5 fruit fly cellular contexts compared by ENCODE assay signal in the genomic region with DNA sequence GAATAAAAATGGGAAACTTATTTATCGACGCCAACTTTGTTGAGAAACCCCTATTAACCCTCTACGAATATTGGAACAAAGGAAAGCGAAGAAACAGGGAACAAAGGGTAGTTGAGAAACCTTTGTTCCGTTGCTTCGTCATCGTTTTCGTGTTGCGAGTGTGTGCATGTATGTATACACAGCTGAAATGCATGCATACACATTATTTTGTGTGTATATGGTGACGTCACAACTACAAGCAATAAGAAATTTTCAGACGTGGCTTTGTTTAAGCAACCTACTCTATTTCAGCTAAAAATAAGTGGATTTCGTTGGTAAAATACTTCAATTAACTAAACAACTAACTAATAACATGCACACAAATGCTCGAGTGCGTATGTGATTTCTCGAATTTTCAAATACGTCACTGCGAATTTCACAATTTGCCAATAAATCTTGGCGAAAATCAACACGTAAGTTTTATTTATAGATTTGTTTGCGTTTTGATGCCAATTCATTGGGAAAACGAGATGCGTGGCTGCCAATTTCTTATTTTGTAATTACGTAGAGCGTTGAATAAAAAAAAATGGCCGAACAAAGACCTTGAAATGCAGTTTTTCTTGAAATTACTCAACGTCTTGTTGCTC.
TF ChIP-seq lines count a peak whose summit lies in the region.

No protein-coding gene starts in this region.

- TF ChIP-seq CTCF in whole organism, embryonic (GFP tag; optimal IDR thresholded peaks at IDR 0.05; lab: Kevin White, UChicago): no peak

TF ChIP-seq in whole organism, adult, 20 proteins besides CTCF, POLR2A, EP300 and RAD21:
- TF ChIP-seq CG5204 (GFP tag; optimal IDR thresholded peaks at IDR 0.05; lab: Kevin White, UChicago): peak; percentile 10
- TF ChIP-seq Clk (GFP tag; optimal IDR thresholded peaks at IDR 0.05; lab: Kevin White, UChicago): peak; percentile 1
- peak; percentile 95 for TF ChIP-seq kay (GFP tag; lab: Kevin White, UChicago; ENCODE audit: borderline replicate concordance)
- no peak for TF ChIP-seq CG7101 (tag; optimal IDR thresholded peaks at IDR 0.05; lab: Kevin White, UChicago)
- peak; percentile 22 for TF ChIP-seq Mnt (GFP tag; optimal IDR thresholded peaks at IDR 0.05; lab: Kevin White, UChicago)
- TF ChIP-seq Crg-1 (GFP tag; optimal IDR thresholded peaks at IDR 0.05; lab: Kevin White, UChicago): peak; percentile 4
- TF ChIP-seq tj (GFP tag; optimal IDR thresholded peaks at IDR 0.05; lab: Kevin White, UChicago): peak; percentile 87
- no peak for TF ChIP-seq CG11617 (GFP tag; optimal IDR thresholded peaks at IDR 0.05; lab: Kevin White, UChicago)
- TF ChIP-seq ovo (GFP tag; optimal IDR thresholded peaks at IDR 0.05; lab: Kevin White, UChicago): no peak
- TF ChIP-seq CG12768 (GFP tag; optimal IDR thresholded peaks at IDR 0.05; lab: Kevin White, UChicago): peak; percentile 67

TF ChIP-seq in whole organism, embryonic, 481 proteins besides CTCF, POLR2A, EP300 and RAD21 (continues in another document):
- no peak for TF ChIP-seq CG6689 (GFP tag; IDR thresholded peaks at IDR 0.05; lab: Robert Waterston, UW)
- TF ChIP-seq CG17361 (GFP tag; IDR thresholded peaks at IDR 0.05; lab: Robert Waterston, UW): no peak
- TF ChIP-seq Elba2 (GFP tag; optimal IDR thresholded peaks at IDR 0.05; lab: Kevin White, UChicago): peak; percentile 46
- peak; percentile 35 for TF ChIP-seq CG12769 (tag; optimal IDR thresholded peaks at IDR 0.05; lab: Kevin White, UChicago)
- TF ChIP-seq CG11504 (tag; optimal IDR thresholded peaks at IDR 0.05; lab: Kevin White, UChicago): peak; percentile 64
- TF ChIP-seq YL-1 (GFP tag; optimal IDR thresholded peaks at IDR 0.05; lab: Kevin White, UChicago): peak; percentile 97
- TF ChIP-seq wek (GFP tag; optimal IDR thresholded peaks at IDR 0.05; lab: Kevin White, UChicago): peak; percentile 27
- peak; percentile 76 for TF ChIP-seq psq (GFP tag; optimal IDR thresholded peaks at IDR 0.05; lab: Kevin White, UChicago)
- TF ChIP-seq CG8290 (GFP tag; optimal IDR thresholded peaks at IDR 0.05; lab: Kevin White, UChicago): no peak
- peak in 1 of 2 experiments; percentile 4 for TF ChIP-seq CG8290 (tag; optimal IDR thresholded peaks at IDR 0.05; lab: Kevin White, UChicago)
- peak; percentile 14 for TF ChIP-seq kay (GFP tag; optimal IDR thresholded peaks at IDR 0.05; lab: Kevin White, UChicago)
- TF ChIP-seq CG17385 (GFP tag; optimal IDR thresholded peaks at IDR 0.05; lab: Kevin White, UChicago): no peak
- peak in 1 of 2 experiments; percentile 41 for TF ChIP-seq Pdp1 (GFP tag; optimal IDR thresholded peaks at IDR 0.05; lab: Kevin White, UChicago)
- peak; percentile 84 for TF ChIP-seq cg (GFP tag; optimal IDR thresholded peaks at IDR 0.05; lab: Kevin White, UChicago)
- no peak for TF ChIP-seq CG2875 (GFP tag; optimal IDR thresholded peaks at IDR 0.05; lab: Kevin White, UChicago)
- peak; percentile 3 for TF ChIP-seq ems (GFP tag; optimal IDR thresholded peaks at IDR 0.05; lab: Kevin White, UChicago)
- TF ChIP-seq sens (GFP tag; lab: Kevin White, UChicago): peak; percentile 62
- TF ChIP-seq CG15479 (GFP tag; optimal IDR thresholded peaks at IDR 0.05; lab: Kevin White, UChicago): no peak

TF ChIP-seq in whole organism, prepupa, 60 proteins besides CTCF, POLR2A, EP300 and RAD21 (continues in another document):
- TF ChIP-seq CG8119 (GFP tag; IDR thresholded peaks at IDR 0.05; lab: Robert Waterston, UW): no peak
- TF ChIP-seq CG15336 (GFP tag; IDR thresholded peaks at IDR 0.05; lab: Robert Waterston, UW): no peak
- no peak for TF ChIP-seq Hr38 (GFP tag; optimal IDR thresholded peaks at IDR 0.05; lab: Kevin White, UChicago)
- no peak for TF ChIP-seq CG16779 (tag; optimal IDR thresholded peaks at IDR 0.05; lab: Kevin White, UChicago)
- no peak for TF ChIP-seq CG34406 (GFP tag; optimal IDR thresholded peaks at IDR 0.05; lab: Kevin White, UChicago)
- no peak for TF ChIP-seq esn (GFP tag; optimal IDR thresholded peaks at IDR 0.05; lab: Kevin White, UChicago)
- TF ChIP-seq CG11294 (GFP tag; IDR thresholded peaks at IDR 0.05; lab: Robert Waterston, UW): no peak
- peak; percentile 51 for TF ChIP-seq CG6276 (GFP tag; optimal IDR thresholded peaks at IDR 0.05; lab: Kevin White, UChicago)
- no peak for TF ChIP-seq CG3919 (GFP tag; optimal IDR thresholded peaks at IDR 0.05; lab: Kevin White, UChicago)
- TF ChIP-seq Sox15 (GFP tag; optimal IDR thresholded peaks at IDR 0.05; lab: Kevin White, UChicago): no peak
- TF ChIP-seq CG8319 (GFP tag; optimal IDR thresholded peaks at IDR 0.05; lab: Kevin White, UChicago): no peak
- TF ChIP-seq ss (GFP tag; optimal IDR thresholded peaks at IDR 0.05; lab: Kevin White, UChicago): peak; percentile 42 to 62
- no peak for TF ChIP-seq Sox102F (GFP tag; optimal IDR thresholded peaks at IDR 0.05; lab: Kevin White, UChicago)
- no peak for TF ChIP-seq salr (GFP tag; optimal IDR thresholded peaks at IDR 0.05; lab: Kevin White, UChicago)
- TF ChIP-seq Ets21C (GFP tag; optimal IDR thresholded peaks at IDR 0.05; lab: Kevin White, UChicago): no peak
- no peak for TF ChIP-seq Ets96B (tag; optimal IDR thresholded peaks at IDR 0.05; lab: Kevin White, UChicago)
- TF ChIP-seq Hr4 (GFP tag; optimal IDR thresholded peaks at IDR 0.05; lab: Kevin White, UChicago): no peak
- TF ChIP-seq CG6808 (GFP tag; optimal IDR thresholded peaks at IDR 0.05; lab: Kevin White, UChicago): peak; percentile 60
- TF ChIP-seq dsx (GFP tag; optimal IDR thresholded peaks at IDR 0.05; lab: Kevin White, UChicago; ENCODE audit: poor library complexity, severe bottlenecking): peak; percentile 69
- TF ChIP-seq dac (GFP tag; optimal IDR thresholded peaks at IDR 0.05; lab: Kevin White, UChicago): no peak

TF ChIP-seq in whole organism, pupa, 21 proteins besides CTCF, POLR2A, EP300 and RAD21:
- TF ChIP-seq rn (GFP tag; IDR thresholded peaks at IDR 0.05; lab: Robert Waterston, UW) (no peak), CG34367 (tag; optimal IDR thresholded peaks at IDR 0.05; lab: Kevin White, UChicago) (peak; percentile 7), CG13204 (GFP tag; optimal IDR thresholded peaks at IDR 0.05; lab: Kevin White, UChicago) (peak; percentile 5), gl (tag; optimal IDR thresholded peaks at IDR 0.05; lab: Kevin White, UChicago) (peak; percentile 67), CG8301 (tag; optimal IDR thresholded peaks at IDR 0.05; lab: Kevin White, UChicago) (peak; percentile 14)

TF ChIP-seq in whole organism, wandering third instar larva, 38 proteins besides CTCF, POLR2A, EP300 and RAD21 (continues in another document):
- TF ChIP-seq sage (GFP tag; optimal IDR thresholded peaks at IDR 0.05; lab: Kevin White, UChicago): no peak
- no peak for TF ChIP-seq fru (GFP tag; optimal IDR thresholded peaks at IDR 0.05; lab: Kevin White, UChicago)
- no peak for TF ChIP-seq Sp1 (GFP tag; optimal IDR thresholded peaks at IDR 0.05; lab: Kevin White, UChicago)
- no peak for TF ChIP-seq CrebA (GFP tag; optimal IDR thresholded peaks at IDR 0.05; lab: Kevin White, UChicago; ENCODE audit: borderline replicate concordance)
- TF ChIP-seq Mio (GFP tag; optimal IDR thresholded peaks at IDR 0.05; lab: Kevin White, UChicago): no peak
- TF ChIP-seq tai (GFP tag; optimal IDR thresholded peaks at IDR 0.05; lab: Kevin White, UChicago): no peak
- TF ChIP-seq GATAd (GFP tag; optimal IDR thresholded peaks at IDR 0.05; lab: Kevin White, UChicago): no peak
- peak; percentile 80 for TF ChIP-seq psq (GFP tag; optimal IDR thresholded peaks at IDR 0.05; lab: Kevin White, UChicago)
- TF ChIP-seq h (GFP tag; optimal IDR thresholded peaks at IDR 0.05; lab: Kevin White, UChicago): no peak
- no peak for TF ChIP-seq brk (GFP tag; optimal IDR thresholded peaks at IDR 0.05; lab: Kevin White, UChicago)
- TF ChIP-seq Hr78 (GFP tag; optimal IDR thresholded peaks at IDR 0.05; lab: Kevin White, UChicago): no peak
- no peak for TF ChIP-seq HLH106 (tag; optimal IDR thresholded peaks at IDR 0.05; lab: Kevin White, UChicago)
- no peak for TF ChIP-seq Vsx2 (GFP tag; optimal IDR thresholded peaks at IDR 0.05; lab: Kevin White, UChicago; ENCODE audit: partially characterized antibody)
- no peak for TF ChIP-seq usp (GFP tag; optimal IDR thresholded peaks at IDR 0.05; lab: Kevin White, UChicago)
- no peak for TF ChIP-seq pan (optimal IDR thresholded peaks at IDR 0.05; lab: Kevin White, UChicago)
- TF ChIP-seq dsf (GFP tag; optimal IDR thresholded peaks at IDR 0.05; lab: Kevin White, UChicago; ENCODE audit: borderline replicate concordance): no peak
- TF ChIP-seq N (GFP tag; optimal IDR thresholded peaks at IDR 0.05; lab: Kevin White, UChicago): no peak
- TF ChIP-seq sv (GFP tag; optimal IDR thresholded peaks at IDR 0.05; lab: Kevin White, UChicago): no peak
- no peak for TF ChIP-seq dl (GFP tag; optimal IDR thresholded peaks at IDR 0.05; lab: Kevin White, UChicago; ENCODE audit: insufficient read depth in 1 of 2, partially characterized antibody in 2 of 2)
- no peak for TF ChIP-seq Abd-B (GFP tag; optimal IDR thresholded peaks at IDR 0.05; lab: Kevin White, UChicago)
- TF ChIP-seq foxo (GFP tag; optimal IDR thresholded peaks at IDR 0.05; lab: Kevin White, UChicago): no peak
- no peak for TF ChIP-seq jim (GFP tag; optimal IDR thresholded peaks at IDR 0.05; lab: Kevin White, UChicago)
- no peak for TF ChIP-seq ey (GFP tag; optimal IDR thresholded peaks at IDR 0.05; lab: Kevin White, UChicago)
- TF ChIP-seq Hr83 (GFP tag; optimal IDR thresholded peaks at IDR 0.05; lab: Kevin White, UChicago; ENCODE audit: poor library complexity, severe bottlenecking): peak; percentile 29
- no peak for TF ChIP-seq OdsH (GFP tag; optimal IDR thresholded peaks at IDR 0.05; lab: Kevin White, UChicago)
- TF ChIP-seq Myc (optimal IDR thresholded peaks at IDR 0.05; lab: Kevin White, UChicago): no peak
- peak; percentile 6 for TF ChIP-seq rgr (GFP tag; optimal IDR thresholded peaks at IDR 0.05; lab: Kevin White, UChicago)
- peak; percentile 56 for TF ChIP-seq Jra (GFP tag; optimal IDR thresholded peaks at IDR 0.05; lab: Kevin White, UChicago)
- no peak for TF ChIP-seq lola (GFP tag; optimal IDR thresholded peaks at IDR 0.05; lab: Kevin White, UChicago)
- TF ChIP-seq woc (GFP tag; optimal IDR thresholded peaks at IDR 0.05; lab: Kevin White, UChicago): no peak
- no peak for TF ChIP-seq dmrt93B (GFP tag; optimal IDR thresholded peaks at IDR 0.05; lab: Kevin White, UChicago)
- no peak for TF ChIP-seq Dif (GFP tag; optimal IDR thresholded peaks at IDR 0.05; lab: Kevin White, UChicago; ENCODE audit: partially characterized antibody)
- no peak for TF ChIP-seq Dfd (GFP tag; optimal IDR thresholded peaks at IDR 0.05; lab: Kevin White, UChicago)
- TF ChIP-seq CG32264 (GFP tag; optimal IDR thresholded peaks at IDR 0.05; lab: Kevin White, UChicago): no peak
- TF ChIP-seq br (GFP tag; optimal IDR thresholded peaks at IDR 0.05; lab: Kevin White, UChicago): no peak
- TF ChIP-seq Hnf4 (GFP tag; optimal IDR thresholded peaks at IDR 0.05; lab: Kevin White, UChicago): peak; percentile 72
- TF ChIP-seq CG9705 (GFP tag; optimal IDR thresholded peaks at IDR 0.05; lab: Kevin White, UChicago): no peak
